Worm (Caenorhabditis elegans): ENCODE results near the gene F59A6.10.
A peak's percentile ranks its signal among the peaks of the same experiment; 100 is the strongest.

The F59A6.10 gene

DNA sequence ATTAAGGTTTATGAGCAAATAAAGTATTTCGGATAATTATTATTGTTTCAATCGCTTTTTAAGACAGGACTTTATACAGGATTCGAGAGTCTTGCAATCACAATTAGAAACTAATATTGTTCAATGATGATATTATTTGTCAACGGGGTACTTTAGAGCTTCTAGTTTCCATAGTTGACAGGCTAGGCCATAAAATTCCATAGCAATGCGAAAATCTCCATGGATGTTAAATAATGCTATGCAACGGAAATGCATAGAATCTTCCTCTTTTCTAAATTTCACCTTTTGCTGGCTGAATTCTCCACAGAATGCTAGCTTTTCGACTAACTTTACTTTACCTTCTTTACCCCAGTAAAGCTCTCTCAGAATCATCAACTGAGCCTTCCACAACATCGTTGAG is 4.3 kb downstream of the F59A6.10 start, which contains the start of gene F59A6.3:
F59A6.3 (plus strand) TSS at position 301 of the 400 bp plus-strand sequence.
- TF ChIP-seq unc-39 (tag; optimal IDR thresholded peaks at IDR 0.05) (no peak), elt-3 (tag; optimal IDR thresholded peaks at IDR 0.05) (no peak), sptf-1 (tag; optimal IDR thresholded peaks at IDR 0.05) (no peak), nhr-12 (tag; optimal IDR thresholded peaks at IDR 0.05) (no peak), bed-3 (GFP tag; optimal IDR thresholded peaks at IDR 0.05) (no peak), ceh-39 (tag; optimal IDR thresholded peaks at IDR 0.05) (no peak), hlh-1 (tag; optimal IDR thresholded peaks at IDR 0.05) (no peak), unc-62 (GFP tag; optimal IDR thresholded peaks at IDR 0.05) (no peak), elt-1 (tag; optimal IDR thresholded peaks at IDR 0.05; ENCODE audit: borderline replicate concordance, insufficient read depth) (no peak), mls-2 (tag; optimal IDR thresholded peaks at IDR 0.05) (no peak), ceh-43 (GFP tag; optimal IDR thresholded peaks at IDR 0.05) (no peak), ces-1 (GFP tag; optimal IDR thresholded peaks at IDR 0.05) (no peak), nhr-237 (tag; optimal IDR thresholded peaks at IDR 0.05) (no peak), mep-1 (tag; optimal IDR thresholded peaks at IDR 0.05) (no peak), ceh-83 (GFP tag; optimal IDR thresholded peaks at IDR 0.05) (no peak), nhr-28 (tag; optimal IDR thresholded peaks at IDR 0.05) (no peak), lin-32 (GFP tag; optimal IDR thresholded peaks at IDR 0.05) (no peak), cnd-1 (tag; optimal IDR thresholded peaks at IDR 0.05) (no peak)

ce11 chrII:5011978-5012377 is 8.2 kb downstream of the F59A6.10 start, which contains the start of gene F59A6.12:
F59A6.12 (minus strand) TSS chrII:5012078.
- TF ChIP-seq flh-1 (GFP tag; optimal IDR thresholded peaks at IDR 0.05), result no peak
- TF ChIP-seq lin-13 (tag; optimal IDR thresholded peaks at IDR 0.05), result no peak
- TF ChIP-seq mep-1 (tag; optimal IDR thresholded peaks at IDR 0.05), result no peak
- no peak for TF ChIP-seq lsy-2 (tag; optimal IDR thresholded peaks at IDR 0.05)
- no peak for TF ChIP-seq nhr-76 (tag; optimal IDR thresholded peaks at IDR 0.05)
- TF ChIP-seq unc-120 (tag; optimal IDR thresholded peaks at IDR 0.05; ENCODE audit: poor library complexity, severe bottlenecking), result no peak
- no peak for TF ChIP-seq ztf-11 (tag; optimal IDR thresholded peaks at IDR 0.05)
- no peak for TF ChIP-seq ceh-83 (GFP tag; optimal IDR thresholded peaks at IDR 0.05)
- no peak for TF ChIP-seq snpc-4 (tag; optimal IDR thresholded peaks at IDR 0.05)
- no peak for TF ChIP-seq nhr-28 (tag; optimal IDR thresholded peaks at IDR 0.05)
- no peak for TF ChIP-seq nhr-2 (tag; optimal IDR thresholded peaks at IDR 0.05)
- no peak for TF ChIP-seq ces-1 (GFP tag; optimal IDR thresholded peaks at IDR 0.05)
- no peak for TF ChIP-seq lin-32 (GFP tag; optimal IDR thresholded peaks at IDR 0.05)
- no peak for TF ChIP-seq mab-5 (tag; optimal IDR thresholded peaks at IDR 0.05)
- TF ChIP-seq mls-2 (tag; optimal IDR thresholded peaks at IDR 0.05), result no peak
- no peak for TF ChIP-seq zip-8 (tag; optimal IDR thresholded peaks at IDR 0.05)

ce11 chrII:5014399-5014798 is 10.6 kb downstream of the F59A6.10 start, which contains the start of gene F59A6.2:
F59A6.2 (plus strand) TSS chrII:5014699.
- TF ChIP-seq ztf-11 (tag; optimal IDR thresholded peaks at IDR 0.05) (no peak), mep-1 (tag; optimal IDR thresholded peaks at IDR 0.05) (no peak), flh-1 (GFP tag; optimal IDR thresholded peaks at IDR 0.05) (no peak), lin-32 (GFP tag; optimal IDR thresholded peaks at IDR 0.05) (no peak), cnd-1 (tag; optimal IDR thresholded peaks at IDR 0.05) (no peak), elt-1 (tag; optimal IDR thresholded peaks at IDR 0.05; ENCODE audit: borderline replicate concordance, insufficient read depth) (no peak), tbx-8 (GFP tag; optimal IDR thresholded peaks at IDR 0.05) (no peak), mab-5 (tag; optimal IDR thresholded peaks at IDR 0.05) (no peak)

DNA sequence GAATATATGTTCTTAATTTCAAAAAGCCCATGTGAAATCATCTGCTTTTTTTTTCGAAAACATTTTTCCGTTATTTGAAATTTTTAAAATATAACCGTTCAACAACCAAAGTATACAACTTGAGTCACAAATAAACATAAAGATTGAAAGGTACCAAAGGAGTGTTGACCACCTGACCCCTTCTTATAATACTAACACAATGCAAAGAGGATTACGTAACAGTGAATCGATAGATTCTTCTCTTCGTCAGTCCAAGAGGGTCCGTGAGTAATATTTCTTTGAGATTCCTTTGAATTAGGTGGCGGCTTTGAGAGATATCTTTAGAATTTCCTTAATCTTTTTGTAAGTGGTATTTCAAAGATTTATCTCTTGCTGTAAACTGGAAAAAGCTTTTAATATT is 12.4 kb downstream of the F59A6.10 start:
- TF ChIP-seq zip-8 (tag; optimal IDR thresholded peaks at IDR 0.05), result peak; percentile 78
- no peak for TF ChIP-seq tbx-8 (GFP tag; optimal IDR thresholded peaks at IDR 0.05)
- no peak for TF ChIP-seq M03D4.4 (tag; optimal IDR thresholded peaks at IDR 0.05)
- peak; percentile 70 for TF ChIP-seq ceh-39 (tag; optimal IDR thresholded peaks at IDR 0.05)
- no peak for TF ChIP-seq lin-13 (tag; optimal IDR thresholded peaks at IDR 0.05)
- no peak for TF ChIP-seq nhr-76 (tag; optimal IDR thresholded peaks at IDR 0.05)
- TF ChIP-seq nhr-2 (tag; optimal IDR thresholded peaks at IDR 0.05), result peak; percentile 89
- TF ChIP-seq lin-32 (GFP tag; optimal IDR thresholded peaks at IDR 0.05), result no peak

DNA sequence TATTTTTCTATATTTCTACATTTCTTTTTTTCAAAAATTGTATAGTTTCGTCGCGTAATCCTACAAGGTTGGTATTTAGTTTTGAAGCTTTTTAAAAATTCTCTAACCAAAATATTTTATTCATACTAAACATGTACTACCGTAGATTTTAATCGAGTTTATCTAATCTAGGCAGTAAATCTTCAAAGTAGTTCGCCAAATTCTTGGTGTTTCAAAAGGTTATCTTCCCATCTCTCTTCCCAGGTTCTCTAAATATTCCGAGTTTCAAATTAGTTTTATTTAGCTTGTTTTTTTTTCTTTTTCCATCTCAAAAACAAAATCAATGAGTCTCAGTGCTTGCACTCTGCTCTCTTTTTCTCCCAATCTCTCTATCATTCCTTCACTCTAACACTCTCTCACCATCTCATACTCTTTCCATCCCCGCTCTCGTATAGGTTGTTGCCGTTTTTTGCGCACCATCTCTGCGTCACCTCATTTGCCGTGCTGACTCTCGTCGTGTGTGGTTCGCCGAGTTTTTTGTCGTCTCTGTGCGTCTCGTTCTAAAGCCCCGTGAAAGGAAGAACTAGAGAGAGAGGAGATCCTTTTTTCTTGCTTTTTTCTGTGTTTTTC is 13.3 kb downstream of the F59A6.10 start:
- TF ChIP-seq mls-2 (tag; optimal IDR thresholded peaks at IDR 0.05), result peak; percentile 33
- TF ChIP-seq elt-1 (tag; optimal IDR thresholded peaks at IDR 0.05; ENCODE audit: borderline replicate concordance, insufficient read depth), result peak; percentile 84
- no peak for TF ChIP-seq snpc-4 (tag; optimal IDR thresholded peaks at IDR 0.05)
- peak; percentile 13 for TF ChIP-seq mep-1 (tag; optimal IDR thresholded peaks at IDR 0.05)
- peak; percentile 15 for TF ChIP-seq unc-39 (tag; optimal IDR thresholded peaks at IDR 0.05)
- no peak for TF ChIP-seq ceh-43 (GFP tag; optimal IDR thresholded peaks at IDR 0.05)
- peak; percentile 7 for TF ChIP-seq hlh-1 (tag; optimal IDR thresholded peaks at IDR 0.05)
- TF ChIP-seq ces-1 (GFP tag; optimal IDR thresholded peaks at IDR 0.05), result peak; percentile 75
- TF ChIP-seq pha-4 (tag; optimal IDR thresholded peaks at IDR 0.05), result peak; percentile 33
- peak; percentile 77 for TF ChIP-seq unc-120 (tag; optimal IDR thresholded peaks at IDR 0.05; ENCODE audit: poor library complexity, severe bottlenecking)
- TF ChIP-seq drap-1 (GFP tag; optimal IDR thresholded peaks at IDR 0.05), result no peak

All from whole organism, mixed stage, embryonic.